Fruit fly (Drosophila melanogaster) whole organism: ENCODE measurements around the gene CG33303.

ENCODE experiments used
- CG8478 ChIP-seq: fragments of >200 bp; optimal IDR thresholded peaks from 2 replicates; lab custom pipeline; 2018; ENCODE audit warnings: inconsistent platforms
- psq ChIP-seq: fragments of >200 bp; optimal IDR thresholded peaks from 2 replicates; lab custom pipeline; 2017
- usp ChIP-seq: fragments of >200 bp; optimal IDR thresholded peaks from 2 replicates; lab custom pipeline; 2017; ENCODE audit warnings: missing biosample characterization, missing genetic modification characterization, mixed read lengths

DNA sequence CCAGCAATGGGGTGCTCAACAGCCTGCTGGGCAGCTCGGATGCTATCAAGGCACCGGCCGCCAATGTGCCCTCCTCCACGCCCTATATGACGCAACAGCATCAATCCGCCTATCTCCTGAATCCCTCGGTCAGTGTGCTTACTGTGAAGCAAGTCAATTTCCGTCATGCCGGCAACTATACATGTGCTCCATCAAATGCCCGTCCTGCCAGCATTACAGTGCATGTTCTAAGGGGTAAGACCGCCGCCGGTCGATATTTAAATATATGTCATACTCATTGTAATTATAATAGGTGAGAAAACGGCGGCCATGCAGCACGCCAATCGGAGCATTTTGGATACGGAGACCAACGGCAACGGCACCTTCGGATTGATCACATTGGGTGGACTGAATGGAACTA, 3.1 kb upstream of the CG33303 start:
- TF ChIP-seq psq (lab: Kevin White, UChicago) = no peak
- TF ChIP-seq usp (GFP tag; lab: Kevin White, UChicago) = no peak
- TF ChIP-seq CG8478 (lab: Kevin White, UChicago) = no peak
